Worm (Caenorhabditis elegans): ENCODE data around the gene BE0003N10.1.

- TF ChIP-seq aha-1 (tag; optimal IDR thresholded peaks at IDR 0.05) (no peak), C04F5.9 (tag; optimal IDR thresholded peaks at IDR 0.05) (no peak), mdl-1 (tag; optimal IDR thresholded peaks at IDR 0.05) (no peak)
Observed at ce11 chrIII:1058074-1058473, 20.8 kb downstream of the BE0003N10.1 start.

Measured in whole organism, L1 larva.